Fruit fly (Drosophila melanogaster) whole organism, pupa: Measurements from ENCODE around the gene CG44355.

ENCODE experiments used
- CG10348 ChIP-seq: fragments of 200-800 bp; sonication (Bioruptor generic); IDR thresholded peaks from 2 replicates; pipeline ENCODE4 v1.3.6; 2022; ENCODE audit warnings: missing biosample characterization, missing genetic modification characterization
- CG12605 ChIP-seq: fragments of 200-800 bp; sonication (Bioruptor generic); IDR thresholded peaks from 2 replicates; pipeline ENCODE4 v1.3.6; 2022; ENCODE audit warnings: missing biosample characterization, missing genetic modification characterization
- CG14655 ChIP-seq: fragments of 200-800 bp; sonication (Bioruptor generic); optimal IDR thresholded peaks from 3 replicates; lab custom pipeline; 2017; ENCODE audit warnings: mild to moderate bottlenecking, missing biosample characterization, missing genetic modification reagents, missing genetic modification characterization
- CG15710 ChIP-seq: fragments of 200-800 bp; sonication (Bioruptor generic); optimal IDR thresholded peaks from 2 replicates; lab custom pipeline; 2018; ENCODE audit warnings: missing biosample characterization, mild to moderate bottlenecking, missing genetic modification characterization, moderate library complexity
- CG34367 ChIP-seq: fragments of 200-800 bp; sonication (Bioruptor generic); optimal IDR thresholded peaks from 2 replicates; lab custom pipeline; 2018; ENCODE audit warnings: missing biosample characterization, mild to moderate bottlenecking, missing genetic modification characterization
- CG8159 ChIP-seq: fragments of 200-800 bp; sonication (Bioruptor generic); optimal IDR thresholded peaks from 3 replicates; lab custom pipeline; 2018; ENCODE audit warnings: missing biosample characterization, mild to moderate bottlenecking, missing genetic modification characterization, moderate library complexity
- CG9948 ChIP-seq: fragments of 200-800 bp; sonication (Bioruptor generic); optimal IDR thresholded peaks from 2 replicates; lab custom pipeline; 2018; ENCODE audit warnings: missing biosample characterization, mild to moderate bottlenecking, missing genetic modification characterization, moderate library complexity
- Ets98B ChIP-seq: fragments of 200-800 bp; sonication (Bioruptor generic); IDR thresholded peaks from 2 replicates; pipeline ENCODE4 v1.3.6; 2022; ENCODE audit warnings: missing biosample characterization, missing genetic modification characterization
- Pif1A ChIP-seq: fragments of 200-800 bp; sonication (Bioruptor generic); optimal IDR thresholded peaks from 3 replicates; lab custom pipeline; 2016; ENCODE audit warnings: missing biosample characterization, missing genetic modification characterization
- Pif1B ChIP-seq: fragments of 200-800 bp; sonication (Bioruptor generic); optimal IDR thresholded peaks from 3 replicates; lab custom pipeline; 2016; ENCODE audit warnings: missing biosample characterization, missing genetic modification characterization
- gl ChIP-seq: fragments of 200-800 bp; sonication (Bioruptor generic); optimal IDR thresholded peaks from 2 replicates; lab custom pipeline; 2018; ENCODE audit warnings: missing biosample characterization, mild to moderate bottlenecking, missing genetic modification characterization
- rn ChIP-seq: fragments of 200-800 bp; sonication (Bioruptor generic); IDR thresholded peaks from 2 replicates; pipeline ENCODE4 v1.3.6; 2022; ENCODE audit warnings: missing biosample characterization, missing genetic modification characterization

DNA sequence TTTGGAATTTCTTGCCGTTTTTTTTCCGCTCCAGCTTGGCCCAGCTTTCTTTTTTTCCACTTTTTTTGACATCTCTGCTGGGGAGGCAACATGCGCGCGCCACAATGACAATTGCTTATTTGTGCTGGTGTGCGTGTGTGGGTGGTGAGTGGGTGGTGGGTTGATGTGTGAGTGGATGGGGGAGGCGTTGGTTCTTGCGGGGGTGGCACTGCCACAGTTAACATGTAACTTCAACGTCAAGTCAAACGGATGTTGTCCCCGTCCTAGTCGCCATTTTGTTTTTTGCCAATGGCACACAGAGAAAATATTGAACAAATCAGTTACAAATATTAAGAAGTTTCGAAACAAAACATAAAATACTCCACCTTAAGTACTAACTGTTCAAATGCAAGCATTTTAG, at the start of gene CG44355:
- TF ChIP-seq CG10348 (GFP tag; lab: Robert Waterston, UW): no peak
- TF ChIP-seq CG9948: no peak
- no peak for TF ChIP-seq CG15710 (tag; lab: Kevin White, UChicago)
- no peak for TF ChIP-seq CG14655 (GFP tag; lab: Kevin White, UChicago)
- no peak for TF ChIP-seq Pif1B
- no peak for TF ChIP-seq CG8159 (tag; lab: Kevin White, UChicago)
- TF ChIP-seq Pif1A (GFP tag; lab: Kevin White, UChicago): no peak
- TF ChIP-seq Ets98B: no peak
- no peak for TF ChIP-seq CG12605 (GFP tag; lab: Robert Waterston, UW)
- no peak for TF ChIP-seq rn (GFP tag; lab: Robert Waterston, UW)
- no peak for TF ChIP-seq gl (tag; lab: Kevin White, UChicago)
- no peak for TF ChIP-seq CG34367 (tag; lab: Kevin White, UChicago)
